Fruit fly (Drosophila melanogaster): ENCODE results near the gene bb8.
A peak's percentile ranks its signal among the peaks of the same experiment; 100 is the strongest.

bb8 gene

dm6 chr3R:23296146-23296545, 6.2 kb upstream of the bb8 start:
- TF ChIP-seq CG8478 (optimal IDR thresholded peaks at IDR 0.05) = no peak
- TF ChIP-seq CTCF (optimal IDR thresholded peaks at IDR 0.05) = no peak

dm6 chr3R:23295360-23295772, 5.4 kb upstream of the bb8 start:
- TF ChIP-seq CTCF (optimal IDR thresholded peaks at IDR 0.05) (peak; percentile 45 to 66), CG8478 (optimal IDR thresholded peaks at IDR 0.05) (no peak)

- TF ChIP-seq CG8478 (optimal IDR thresholded peaks at IDR 0.05) = no peak
- TF ChIP-seq CTCF (optimal IDR thresholded peaks at IDR 0.05) = no peak
Observed at dm6 chr3R:23293066-23293777, 3.2 kb upstream of the bb8 start.

dm6 chr3R:23292267-23292666, 2.3 kb upstream of the bb8 start:
- no peak for TF ChIP-seq CTCF (optimal IDR thresholded peaks at IDR 0.05)

- TF ChIP-seq CTCF (optimal IDR thresholded peaks at IDR 0.05) (no peak), CG8478 (optimal IDR thresholded peaks at IDR 0.05) (no peak)
Observed at dm6 chr3R:23287951-23288350, 2.0 kb downstream of the bb8 start, which contains the start of gene wam. Gene wam (minus strand): TSS chr3R:23288051.

- TF ChIP-seq CG8478 (optimal IDR thresholded peaks at IDR 0.05) = no peak
- no peak for TF ChIP-seq CTCF (optimal IDR thresholded peaks at IDR 0.05)
Observed at dm6 chr3R:23284256-23284655, 5.7 kb downstream of the bb8 start.

dm6 chr3R:23283702-23284101, 6.3 kb downstream of the bb8 start, which contains the start of gene CG6763:
Gene CG6763 (plus strand): TSS chr3R:23284002.
- TF ChIP-seq CTCF (optimal IDR thresholded peaks at IDR 0.05) (no peak), CG8478 (optimal IDR thresholded peaks at IDR 0.05) (no peak)

- TF ChIP-seq CTCF (optimal IDR thresholded peaks at IDR 0.05) (no peak), CG8478 (optimal IDR thresholded peaks at IDR 0.05) (no peak)
Observed at dm6 chr3R:23280806-23281257, 9.2 kb downstream of the bb8 start, which contains the start of the genes orb and Cdc16. Gene orb (minus strand): TSS chr3R:23280856. Gene Cdc16 (plus strand): TSS chr3R:23281201.

- no peak for TF ChIP-seq CTCF (optimal IDR thresholded peaks at IDR 0.05)
- no peak for TF ChIP-seq CG8478 (optimal IDR thresholded peaks at IDR 0.05)
Observed at dm6 chr3R:23279834-23280233, 10.2 kb downstream of the bb8 start.

dm6 chr3R:23278704-23279379, 11.1 kb downstream of the bb8 start:
- TF ChIP-seq CG8478 (optimal IDR thresholded peaks at IDR 0.05) (no peak), CTCF (optimal IDR thresholded peaks at IDR 0.05) (no peak)

dm6 chr3R:23260569-23260968, 29.4 kb downstream of the bb8 start:
- no peak for TF ChIP-seq CTCF (optimal IDR thresholded peaks at IDR 0.05)
- TF ChIP-seq CG8478 (optimal IDR thresholded peaks at IDR 0.05) = no peak

dm6 chr3R:23258524-23258923, 31.5 kb downstream of the bb8 start:
- no peak for TF ChIP-seq CTCF (optimal IDR thresholded peaks at IDR 0.05)
- TF ChIP-seq CG8478 (optimal IDR thresholded peaks at IDR 0.05) = no peak

dm6 chr3R:23257986-23258427, 32.0 kb downstream of the bb8 start, which contains the start of the genes wda and Pex11c:
Gene wda (minus strand): TSS chr3R:23258087.
Gene Pex11c (plus strand): TSS chr3R:23258365.
- TF ChIP-seq CG8478 (optimal IDR thresholded peaks at IDR 0.05) = no peak

- TF ChIP-seq CTCF (optimal IDR thresholded peaks at IDR 0.05) (no peak), CG8478 (optimal IDR thresholded peaks at IDR 0.05) (no peak)
Observed at dm6 chr3R:23251256-23251655, 38.7 kb downstream of the bb8 start, which contains the start of the genes Rad60 and EloA. Gene Rad60 (minus strand): TSS chr3R:23251477. Gene EloA (plus strand): TSS chr3R:23251563.

- TF ChIP-seq CTCF (optimal IDR thresholded peaks at IDR 0.05) (no peak), CG8478 (optimal IDR thresholded peaks at IDR 0.05) (no peak)
Observed at dm6 chr3R:23248853-23249573, 41.0 kb downstream of the bb8 start, which contains the start of gene CG4467. Gene CG4467 (minus strand): TSS chr3R:23248903.
